Worm (Caenorhabditis elegans): Measurements from ENCODE around the gene F19B10.6.

- no peak for TF ChIP-seq blmp-1 (tag; optimal IDR thresholded peaks at IDR 0.05)
- TF ChIP-seq jun-1 (tag; optimal IDR thresholded peaks at IDR 0.05): no peak
- no peak for TF ChIP-seq ceh-90 (tag; optimal IDR thresholded peaks at IDR 0.05)
- TF ChIP-seq pqm-1 (tag; optimal IDR thresholded peaks at IDR 0.05): no peak
- no peak for TF ChIP-seq skn-1 (tag; optimal IDR thresholded peaks at IDR 0.05)
- TF ChIP-seq nhr-11 (tag; optimal IDR thresholded peaks at IDR 0.05): no peak
- TF ChIP-seq fos-1 (tag; optimal IDR thresholded peaks at IDR 0.05): no peak
- no peak for TF ChIP-seq aly-2 (tag; optimal IDR thresholded peaks at IDR 0.05)
- no peak for TF ChIP-seq mab-9 (GFP tag; IDR thresholded peaks at IDR 0.05)
- TF ChIP-seq nhr-76 (tag; optimal IDR thresholded peaks at IDR 0.05): no peak
- TF ChIP-seq fkh-4 (tag; optimal IDR thresholded peaks at IDR 0.05; ENCODE audit: borderline replicate concordance): no peak
- TF ChIP-seq egl-13 (tag; optimal IDR thresholded peaks at IDR 0.05): no peak
- TF ChIP-seq elt-2 (tag; optimal IDR thresholded peaks at IDR 0.05): no peak
Measured at ce11 chrII:3699591-3699990, 35.9 kb upstream of the F19B10.6 start, which contains the start of gene srx-104.
